Worm (Caenorhabditis elegans) whole organism, L4 larva: ENCODE results near the gene gur-3.

ENCODE experiments used
- D1046.2 ChIP-seq: fragments of 200-800 bp; sonication (Bioruptor generic); IDR thresholded peaks from 2 replicates; pipeline ENCODE4 v1.3.6; 2022; ENCODE audit warnings: missing genetic modification characterization, missing compliant biosample characterization
- F26F4.8 ChIP-seq: fragments of 200-800 bp; sonication (Bioruptor generic); conservative IDR thresholded peaks from 2 replicates; pipeline ENCODE4 v1.3.6; 2022; ENCODE audit warnings: missing genetic modification characterization, missing compliant biosample characterization
- F37D6.2 ChIP-seq: sonication (generic microtip); optimal IDR thresholded peaks from 2 replicates; lab custom pipeline; 2016; ENCODE audit warnings: mild to moderate bottlenecking, missing genetic modification characterization, missing compliant biosample characterization
- F44E2.7 ChIP-seq: fragments of 200-800 bp; sonication (Bioruptor generic); IDR thresholded peaks from 2 replicates; pipeline ENCODE4 v2.1.2; 2022; ENCODE audit warnings: missing genetic modification characterization, missing compliant biosample characterization
- T26A8.4 ChIP-seq: fragments of 200-800 bp; sonication (Bioruptor generic); IDR thresholded peaks from 2 replicates; pipeline ENCODE4 v1.3.6; 2022; ENCODE audit warnings: missing genetic modification characterization, missing compliant biosample characterization
- Y5F2A.4 ChIP-seq: fragments of 200-800 bp; sonication (Bioruptor generic); optimal IDR thresholded peaks from 2 replicates; lab custom pipeline; 2018; ENCODE audit warnings: mild to moderate bottlenecking, missing genetic modification characterization, missing compliant biosample characterization
- ZK337.2 ChIP-seq: fragments of 200-800 bp; sonication (Bioruptor generic); IDR thresholded peaks from 2 replicates; pipeline ENCODE4 v1.3.6; 2022; ENCODE audit warnings: missing genetic modification reagents, missing genetic modification characterization, missing compliant biosample characterization
- ama-1 ChIP-seq: fragments of 150-350 bp; optimal IDR thresholded peaks from 2 replicates; lab custom pipeline; 2014; ENCODE audit warnings: inconsistent platforms, mixed read lengths
- arid-1 ChIP-seq: fragments of 200-800 bp; sonication (Bioruptor generic); conservative IDR thresholded peaks from 2 replicates; pipeline ENCODE4 v1.3.6; 2022; ENCODE audit warnings: missing genetic modification reagents, missing genetic modification characterization, missing compliant biosample characterization
- ceh-32 ChIP-seq: sonication (generic microtip); optimal IDR thresholded peaks from 2 replicates; lab custom pipeline; 2016; ENCODE audit warnings: mild to moderate bottlenecking, missing genetic modification characterization, missing compliant biosample characterization; ENCODE audit not compliant: poor library complexity
- ceh-44 ChIP-seq: fragments of 200-800 bp; sonication (Bioruptor generic); IDR thresholded peaks from 2 replicates; pipeline ENCODE4 v1.3.6; 2022; ENCODE audit warnings: missing genetic modification reagents, missing genetic modification characterization, missing compliant biosample characterization
- ces-1 ChIP-seq: fragments of 150-350 bp; sonication (generic microtip); optimal IDR thresholded peaks from 4 replicates; lab custom pipeline; 2014; ENCODE audit warnings: missing biosample characterization, missing genetic modification reagents, missing genetic modification characterization
- daf-16 ChIP-seq, 3 experiments: sonication (generic microtip); optimal IDR thresholded peaks; 2 replicates each; lab custom pipeline; 2016 to 2017; ENCODE audit warnings: missing genetic modification characterization in 3 of 3, missing genetic modification reagents in 3 of 3, mild to moderate bottlenecking in 2 of 3, missing compliant biosample characterization in 2 of 3, missing biosample characterization in 1 of 3, moderate library complexity in 1 of 3
- dmd-6 ChIP-seq: fragments of 200-800 bp; sonication (Bioruptor generic); IDR thresholded peaks from 2 replicates; pipeline ENCODE4 v1.3.6; 2022; ENCODE audit warnings: missing genetic modification reagents, missing genetic modification characterization, missing compliant biosample characterization
- dmd-9 ChIP-seq: fragments of 200-800 bp; sonication (Bioruptor generic); IDR thresholded peaks from 2 replicates; pipeline ENCODE4 v1.3.6; 2022; ENCODE audit warnings: missing genetic modification reagents, missing genetic modification characterization, missing compliant biosample characterization
- duxl-1 ChIP-seq: sonication (generic microtip); optimal IDR thresholded peaks from 2 replicates; lab custom pipeline; 2016; ENCODE audit warnings: mild to moderate bottlenecking, missing genetic modification characterization, moderate library complexity, missing compliant biosample characterization; ENCODE audit not compliant: poor library complexity
- dve-1 ChIP-seq: sonication (generic microtip); optimal IDR thresholded peaks from 2 replicates; lab custom pipeline; 2017; ENCODE audit warnings: antibody characterized with exemption, mild to moderate bottlenecking, missing genetic modification characterization, missing compliant biosample characterization; ENCODE audit not compliant: insufficient read depth
- egl-27 ChIP-seq: sonication (generic microtip); optimal IDR thresholded peaks from 3 replicates; lab custom pipeline; 2017; ENCODE audit warnings: missing biosample characterization, missing genetic modification reagents, missing genetic modification characterization
- egl-43 ChIP-seq: fragments of 200-800 bp; sonication (Bioruptor generic); IDR thresholded peaks from 2 replicates; pipeline ENCODE4 v1.3.6; 2022; ENCODE audit warnings: missing genetic modification reagents, missing genetic modification characterization, missing compliant biosample characterization
- hlh-11 ChIP-seq: fragments of 200-800 bp; sonication (Bioruptor generic); optimal IDR thresholded peaks from 2 replicates; lab custom pipeline; 2018; ENCODE audit warnings: mild to moderate bottlenecking, missing genetic modification characterization, missing compliant biosample characterization
- jun-1 ChIP-seq: fragments of 150-350 bp; optimal IDR thresholded peaks from 2 replicates; lab custom pipeline; 2014; ENCODE audit warnings: missing biosample characterization, missing genetic modification reagents, missing genetic modification characterization
- lin-13 ChIP-seq: fragments of 150-350 bp; optimal IDR thresholded peaks from 2 replicates; lab custom pipeline; 2014; ENCODE audit warnings: missing biosample characterization, missing genetic modification reagents, missing genetic modification characterization
- lin-15B ChIP-seq: fragments of 150-350 bp; sonication (generic microtip); optimal IDR thresholded peaks from 3 replicates; lab custom pipeline; 2014; ENCODE audit warnings: missing biosample characterization, missing genetic modification characterization
- lin-38 ChIP-seq: fragments of 200-800 bp; sonication (Bioruptor generic); IDR thresholded peaks from 2 replicates; pipeline ENCODE4 v1.3.6; 2022; ENCODE audit warnings: missing genetic modification reagents, missing genetic modification characterization, missing compliant biosample characterization
- lsy-2 ChIP-seq, 2 experiments: fragments of 150-350 bp in 1 of 2; sonication (generic microtip) in 1 of 2; optimal IDR thresholded peaks; 2 replicates each; lab custom pipeline; 2014 to 2017; ENCODE audit warnings: missing biosample characterization in 2 of 2, missing genetic modification characterization in 2 of 2
- mdl-1 ChIP-seq, 2 experiments: fragments of 150-350 bp in 1 of 2; sonication (generic microtip) in 1 of 2; optimal IDR thresholded peaks; 2 replicates each; lab custom pipeline; 2014 to 2017; ENCODE audit warnings: missing biosample characterization in 2 of 2, missing genetic modification characterization in 2 of 2
- mep-1 ChIP-seq: fragments of 150-350 bp; sonication (generic microtip); optimal IDR thresholded peaks from 3 replicates; lab custom pipeline; 2014; ENCODE audit warnings: missing biosample characterization, missing genetic modification characterization
- mes-2 ChIP-seq: sonication (generic microtip); optimal IDR thresholded peaks from 2 replicates; lab custom pipeline; 2016; ENCODE audit warnings: missing genotype, mild to moderate bottlenecking, missing genetic modification characterization, missing compliant biosample characterization; ENCODE audit not compliant: poor library complexity, severe bottlenecking
- mxl-2 ChIP-seq: fragments of 200-800 bp; sonication (Bioruptor generic); conservative IDR thresholded peaks from 2 replicates; pipeline ENCODE4 v1.3.6; 2022; ENCODE audit warnings: missing genetic modification reagents, missing genetic modification characterization, missing compliant biosample characterization
- mxl-3 ChIP-seq: fragments of 200-800 bp; sonication (Bioruptor generic); optimal IDR thresholded peaks from 2 replicates; lab custom pipeline; 2018; ENCODE audit warnings: mild to moderate bottlenecking, missing genetic modification characterization, missing compliant biosample characterization
- nhr-11 ChIP-seq: fragments of 150-350 bp; optimal IDR thresholded peaks from 2 replicates; lab custom pipeline; 2014; ENCODE audit warnings: missing biosample characterization, missing genetic modification characterization
- nhr-28 ChIP-seq: fragments of 150-350 bp; optimal IDR thresholded peaks from 2 replicates; lab custom pipeline; 2014; ENCODE audit warnings: missing biosample characterization, missing genetic modification characterization
- nhr-6 ChIP-seq: fragments of 150-350 bp; optimal IDR thresholded peaks from 2 replicates; lab custom pipeline; 2014; ENCODE audit warnings: missing biosample characterization, missing genetic modification characterization
- pha-4 ChIP-seq, 2 experiments: fragments of 150-350 bp in 1 of 2; fragments of 200-800 bp in 1 of 2; sonication (Bioruptor generic) in 1 of 2; IDR thresholded peaks in 1 of 2; optimal IDR thresholded peaks in 1 of 2; 2 replicates each; pipeline versions ENCODE4 v1.3.6 to Lab custom; 2014 to 2022; ENCODE audit warnings: missing genetic modification characterization in 2 of 2, missing genetic modification reagents in 2 of 2, missing biosample characterization in 1 of 2, missing compliant biosample characterization in 1 of 2
- pqm-1 ChIP-seq: sonication (generic microtip); optimal IDR thresholded peaks from 2 replicates; lab custom pipeline; 2017; ENCODE audit warnings: missing biosample characterization, missing genetic modification characterization
- saeg-2 ChIP-seq: fragments of 200-800 bp; sonication (Bioruptor generic); IDR thresholded peaks from 2 replicates; pipeline ENCODE4 v1.3.6; 2022; ENCODE audit warnings: missing genetic modification reagents, missing genetic modification characterization, missing compliant biosample characterization
- set-16 ChIP-seq: fragments of 200-800 bp; sonication (Bioruptor generic); IDR thresholded peaks from 2 replicates; pipeline ENCODE4 v1.3.6; 2022; ENCODE audit warnings: missing genetic modification reagents, missing genetic modification characterization, missing compliant biosample characterization
- spr-3 ChIP-seq: fragments of 200-800 bp; sonication (Bioruptor generic); optimal IDR thresholded peaks from 2 replicates; lab custom pipeline; 2018; ENCODE audit warnings: mild to moderate bottlenecking, missing genetic modification characterization, missing compliant biosample characterization
- unc-62 ChIP-seq, 3 experiments: fragments of 150-350 bp in 1 of 3; sonication (generic microtip); optimal IDR thresholded peaks in 2 of 3; peaks in 1 of 3; 1 replicate in 1 of 3; 2 replicates in 2 of 3; lab custom pipeline; 2014 to 2017; ENCODE audit warnings: missing biosample characterization in 3 of 3, missing genetic modification characterization in 3 of 3, missing genetic modification reagents in 3 of 3, missing genotype in 1 of 3
- zag-1 ChIP-seq: fragments of 150-350 bp; optimal IDR thresholded peaks from 2 replicates; lab custom pipeline; 2014; ENCODE audit warnings: missing biosample characterization, missing genetic modification characterization
- zfp-3 ChIP-seq: fragments of 200-800 bp; sonication (Bioruptor generic); conservative IDR thresholded peaks from 2 replicates; pipeline ENCODE4 v1.3.6; 2022; ENCODE audit warnings: missing genetic modification reagents, missing genetic modification characterization, missing compliant biosample characterization
- zip-2 ChIP-seq: fragments of 150-350 bp; optimal IDR thresholded peaks from 2 replicates; lab custom pipeline; 2014; ENCODE audit warnings: missing biosample characterization, missing genetic modification characterization

gur-3 gene

DNA sequence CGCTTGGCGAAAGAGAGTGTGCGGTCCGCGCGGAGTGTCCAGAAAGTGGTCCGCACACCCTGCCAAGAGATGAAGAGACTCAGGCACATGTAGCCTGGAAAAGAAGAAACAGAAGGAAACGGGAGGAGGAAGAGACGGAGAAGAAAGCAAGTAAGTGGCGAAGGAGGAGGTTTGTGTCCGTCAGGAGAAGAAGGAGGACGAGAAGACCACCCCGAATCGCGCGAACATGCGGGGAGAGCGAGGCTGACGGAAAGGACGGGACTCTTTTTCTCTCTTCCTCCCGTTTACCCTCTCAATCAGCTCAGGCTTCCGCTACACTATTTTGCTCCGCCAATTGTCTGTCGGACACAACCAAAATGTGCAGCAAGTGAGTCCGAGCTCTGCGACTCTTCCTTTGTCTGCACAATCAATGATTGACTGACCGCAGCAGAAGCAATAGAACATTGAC, 29.4 kb upstream of the gur-3 start (continued):
- no peak for TF ChIP-seq egl-27 (tag; lab: Kevin White, UChicago)
- no peak for TF ChIP-seq mxl-2
- TF ChIP-seq lin-15B (tag; lab: Kevin White, UChicago): no peak
- no peak for TF ChIP-seq ZK337.2 (GFP tag; lab: Robert Waterston, UW)
- no peak for TF ChIP-seq arid-1 (GFP tag; lab: Robert Waterston, UW)
- no peak for TF ChIP-seq dmd-9 (GFP tag; lab: Robert Waterston, UW)

DNA sequence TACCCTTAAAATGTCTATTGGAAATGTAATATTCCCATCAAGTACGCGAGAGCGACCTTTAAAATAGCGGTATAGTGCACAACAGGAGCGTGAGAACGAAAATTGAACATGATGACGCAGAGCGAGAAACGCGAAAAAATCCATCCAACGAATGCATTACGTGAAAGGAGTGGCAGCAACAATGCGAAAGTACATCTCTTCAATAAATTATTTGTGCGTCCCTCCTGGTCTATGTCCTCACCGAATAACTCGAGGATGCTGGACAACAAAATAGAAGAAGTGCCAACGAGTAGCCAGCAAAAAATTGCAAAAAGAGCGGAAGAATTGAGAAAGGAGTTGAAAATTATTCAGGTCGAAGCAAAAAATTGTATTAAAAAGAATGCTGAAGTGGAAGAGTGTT, 27.8 kb upstream of the gur-3 start:
- TF ChIP-seq jun-1 (no peak), T26A8.4 (GFP tag; lab: Robert Waterston, UW) (no peak), lin-38 (GFP tag; lab: Robert Waterston, UW) (no peak), ceh-32 (tag; lab: Kevin White, UChicago) (no peak), daf-16 (GFP tag; optimal IDR thresholded peaks at IDR 0.05; lab: Kevin White, UChicago) (no peak), daf-16 (tag; optimal IDR thresholded peaks at IDR 0.05; lab: Kevin White, UChicago) (no peak), zfp-3 (GFP tag; lab: Robert Waterston, UW) (no peak), spr-3 (no peak), F44E2.7 (GFP tag; lab: Robert Waterston, UW) (no peak), nhr-11 (tag; lab: Kevin White, UChicago) (no peak), egl-43 (GFP tag; lab: Robert Waterston, UW) (no peak), Y5F2A.4 (GFP tag; lab: Kevin White, UChicago) (no peak), ces-1 (no peak), F26F4.8 (no peak), ama-1 (lab: Kevin White, UChicago) (no peak), lin-13 (GFP tag; lab: Kevin White, UChicago) (no peak), saeg-2 (GFP tag; lab: Robert Waterston, UW) (no peak), set-16 (GFP tag; lab: Robert Waterston, UW) (no peak), F37D6.2 (tag; lab: Kevin White, UChicago) (no peak), pha-4 (GFP tag; IDR thresholded peaks at IDR 0.05; lab: Robert Waterston, UW) (no peak), pha-4 (tag; optimal IDR thresholded peaks at IDR 0.05; lab: Kevin White, UChicago) (no peak)

DNA sequence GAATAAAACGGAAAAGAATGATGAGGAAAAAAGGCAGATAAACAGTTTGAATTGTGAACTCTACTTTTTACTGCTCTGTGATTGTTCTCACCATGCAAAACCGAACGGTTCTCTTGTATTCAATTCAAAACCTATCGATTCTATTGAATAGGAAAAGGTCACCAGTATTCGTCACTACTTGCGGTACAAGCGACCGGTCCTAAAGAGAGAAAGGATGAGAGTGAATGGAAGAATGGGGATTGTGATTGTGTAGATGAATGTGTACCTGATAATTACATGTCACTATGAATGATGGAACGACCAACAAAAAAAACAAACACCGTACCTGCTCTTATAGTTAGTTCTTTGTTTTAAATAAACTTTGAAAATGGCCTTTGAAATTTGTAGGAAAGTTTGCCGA, 26.7 kb upstream of the gur-3 start:
- peak; percentile 8 for TF ChIP-seq mes-2 (tag; lab: Kevin White, UChicago)
- TF ChIP-seq zip-2 (tag; lab: Kevin White, UChicago): no peak
- TF ChIP-seq zag-1 (tag; lab: Kevin White, UChicago): no peak
- no peak for TF ChIP-seq D1046.2
- TF ChIP-seq, all 104 proteins: peak for 1

DNA sequence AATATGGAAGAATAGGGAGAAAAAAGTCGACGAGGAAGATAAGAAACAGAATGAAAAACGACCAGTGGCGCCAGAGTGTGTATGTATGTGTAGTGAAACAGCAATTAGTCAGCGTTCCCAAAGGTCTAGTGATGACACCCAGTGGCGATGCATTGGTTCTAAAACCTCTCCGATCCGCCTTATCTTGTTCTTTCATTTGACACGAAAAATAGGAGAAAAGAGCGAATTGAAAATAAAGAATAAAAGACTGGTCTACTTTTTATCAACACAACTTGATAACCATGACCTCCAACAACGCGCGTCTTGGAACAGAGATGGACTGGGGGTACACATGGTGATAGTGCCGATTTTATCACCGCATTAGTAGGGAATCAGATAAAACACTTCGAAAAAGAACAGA, 24.8 kb upstream of the gur-3 start:
- peak in 1 of 2 experiments; percentile 15 for TF ChIP-seq lsy-2 (tag; optimal IDR thresholded peaks at IDR 0.05; lab: Kevin White, UChicago)
- TF ChIP-seq mdl-1 (tag; optimal IDR thresholded peaks at IDR 0.05; lab: Kevin White, UChicago): peak in 1 of 2 experiments; percentile 14
- no peak for TF ChIP-seq F26F4.8
- TF ChIP-seq nhr-28: peak; percentile 88
- peak; percentile 63 for TF ChIP-seq hlh-11 (tag; lab: Kevin White, UChicago)
- peak; percentile 17 for TF ChIP-seq mes-2 (tag; lab: Kevin White, UChicago)
- peak; percentile 7 for TF ChIP-seq dve-1 (tag; lab: Kevin White, UChicago)
- no peak for TF ChIP-seq daf-16 (GFP tag; optimal IDR thresholded peaks at IDR 0.05; lab: Kevin White, UChicago)
- TF ChIP-seq daf-16 (tag; optimal IDR thresholded peaks at IDR 0.05; lab: Kevin White, UChicago): peak; percentile 62
- TF ChIP-seq mep-1 (tag; lab: Kevin White, UChicago): peak; percentile 27
- TF ChIP-seq duxl-1 (tag; lab: Kevin White, UChicago): no peak
- no peak for TF ChIP-seq jun-1
- TF ChIP-seq unc-62 (GFP tag; optimal IDR thresholded peaks at IDR 0.05 in 1 of 2; lab: Kevin White, UChicago): peak in 1 of 2 experiments; percentile 99
- no peak for TF ChIP-seq unc-62 (tag; optimal IDR thresholded peaks at IDR 0.05; lab: Kevin White, UChicago)
- TF ChIP-seq pha-4 (GFP tag; IDR thresholded peaks at IDR 0.05; lab: Robert Waterston, UW): no peak
- TF ChIP-seq pha-4 (tag; optimal IDR thresholded peaks at IDR 0.05; lab: Kevin White, UChicago): no peak
- peak; percentile 94 for TF ChIP-seq mxl-3 (GFP tag; lab: Kevin White, UChicago)
- TF ChIP-seq pqm-1: peak; percentile 62
- TF ChIP-seq ceh-44 (GFP tag; lab: Robert Waterston, UW): no peak
- no peak for TF ChIP-seq nhr-6 (tag; lab: Kevin White, UChicago)
- peak; percentile 15; the same call in 1 of the 2 replicates for TF ChIP-seq dmd-6
